Fruit fly (Drosophila melanogaster): Measurements from ENCODE around the gene CG17078.

The CG17078 gene

DNA sequence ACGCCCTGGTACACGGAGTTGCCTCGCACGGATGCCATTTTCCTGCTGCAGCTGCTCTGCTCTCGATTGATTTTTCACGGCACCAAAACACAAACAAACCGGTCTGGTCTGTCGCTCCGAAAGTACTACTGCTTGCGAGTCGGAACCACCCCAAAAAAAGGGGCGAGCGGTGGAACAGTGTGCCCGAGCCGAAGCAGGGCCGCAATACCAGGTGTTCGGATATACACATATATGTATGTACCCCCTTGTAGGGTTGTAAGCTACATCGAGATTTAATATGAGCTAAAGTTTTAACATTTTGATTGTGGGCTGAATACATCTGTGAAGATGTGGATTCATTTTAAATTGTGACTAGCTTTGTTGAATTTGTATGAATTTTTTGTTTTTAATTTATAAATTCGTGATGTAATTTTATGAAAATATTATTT lies 7.6 kb upstream of the CG17078 start (continued):
- TF ChIP-seq fu2 (GFP tag; optimal IDR thresholded peaks at IDR 0.05): peak; percentile 21
- peak; percentile 36; the same call in 1 of the 2 replicates for TF ChIP-seq H2.0 (GFP tag; IDR thresholded peaks at IDR 0.05)
- peak; percentile 43 for TF ChIP-seq odd (GFP tag; optimal IDR thresholded peaks at IDR 0.05)
- no peak for TF ChIP-seq corto (GFP tag; optimal IDR thresholded peaks at IDR 0.05)
- TF ChIP-seq CG9932 (GFP tag; IDR thresholded peaks at IDR 0.05): peak; percentile 64

DNA sequence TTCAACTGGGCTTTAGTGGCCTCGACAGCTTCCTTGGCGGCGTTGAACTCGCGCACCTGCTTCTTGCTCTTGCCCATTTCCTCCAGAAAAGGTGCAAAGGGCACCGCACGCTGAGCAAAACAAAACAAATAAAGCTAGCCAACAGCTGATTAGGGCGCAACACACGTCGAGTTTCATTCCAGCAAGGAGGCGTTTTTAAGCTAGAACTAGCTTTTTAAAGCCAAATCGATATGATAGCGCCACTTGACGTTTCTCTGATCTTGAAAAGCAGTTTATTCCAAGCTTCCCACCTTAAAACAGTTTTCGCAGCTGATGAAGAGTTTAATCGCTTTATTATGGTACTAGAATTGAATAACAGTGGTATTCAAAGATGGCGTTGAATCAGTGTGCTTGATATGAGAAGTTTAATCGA lies 5.0 kb upstream of the CG17078 start, which contains the start of gene CG11601:
CG11601 (minus strand) TSS at position 199 of the 412 bp plus-strand sequence.
- TF ChIP-seq slbo (GFP tag; IDR thresholded peaks at IDR 0.05) (peak; percentile 57), vnd (GFP tag; IDR thresholded peaks at IDR 0.05; ENCODE audit: partially characterized antibody) (0 out of 3 replicates have a peak, but pooled peaks have one; percentile 19), CG11560 (tag; IDR thresholded peaks at IDR 0.05) (no peak), CG10321 (GFP tag; IDR thresholded peaks at IDR 0.05) (no peak), pnt (GFP tag; optimal IDR thresholded peaks at IDR 0.05) (peak; percentile 0), Doc2 (GFP tag; IDR thresholded peaks at IDR 0.05) (0 out of 2 replicates have a peak, but pooled peaks have one; percentile 25), ac (GFP tag; optimal IDR thresholded peaks at IDR 0.05) (no peak), gcm (GFP tag; optimal IDR thresholded peaks at IDR 0.05) (no peak), Nf-YC (tag; optimal IDR thresholded peaks at IDR 0.05) (peak; percentile 23), B-H1 (GFP tag; IDR thresholded peaks at IDR 0.05) (no peak), CG32532 (GFP tag; IDR thresholded peaks at IDR 0.05) (0 out of 2 replicates have a peak, but pooled peaks have one; percentile 37), jigr1 (GFP tag; IDR thresholded peaks at IDR 0.05) (no peak), fd64A (GFP tag; optimal IDR thresholded peaks at IDR 0.05) (no peak), Ets97D (GFP tag; optimal IDR thresholded peaks at IDR 0.05) (peak; percentile 53), CG17912 (GFP tag; optimal IDR thresholded peaks at IDR 0.05) (no peak), CG43689 (GFP tag; IDR thresholded peaks at IDR 0.05) (no peak), CG10366 (GFP tag; IDR thresholded peaks at IDR 0.05) (peak; percentile 33; the same call in 1 of the 2 replicates), pfk (GFP tag; optimal IDR thresholded peaks at IDR 0.05) (no peak), esg (GFP tag; conservative IDR thresholded peaks at IDR 0.05) (no peak), gsb-n (tag; optimal IDR thresholded peaks at IDR 0.05) (no peak), dmrt11E (tag; optimal IDR thresholded peaks at IDR 0.05) (peak; percentile 1), Xrp1 (GFP tag; IDR thresholded peaks at IDR 0.05) (peak; percentile 52; the same call in 1 of the 2 replicates), yki (optimal IDR thresholded peaks at IDR 0.05) (no peak), CG4328 (GFP tag; optimal IDR thresholded peaks at IDR 0.05) (no peak), emc (GFP tag; optimal IDR thresholded peaks at IDR 0.05) (peak; percentile 16), az2 (GFP tag; optimal IDR thresholded peaks at IDR 0.05) (no peak), Sox102F (GFP tag; optimal IDR thresholded peaks at IDR 0.05) (no peak), pho (GFP tag; optimal IDR thresholded peaks at IDR 0.05) (peak; percentile 59), NK7.1 (GFP tag; optimal IDR thresholded peaks at IDR 0.05) (no peak), ab (GFP tag; optimal IDR thresholded peaks at IDR 0.05) (no peak), Oaz (GFP tag; IDR thresholded peaks at IDR 0.05) (0 out of 2 replicates have a peak, but pooled peaks have one; percentile 15), CG13287 (GFP tag; IDR thresholded peaks at IDR 0.05; ENCODE audit: partially characterized antibody) (peak; percentile 63), Trl (optimal IDR thresholded peaks at IDR 0.05) (no peak), Trl (GFP tag; optimal IDR thresholded peaks at IDR 0.05) (peak; percentile 5), disco-r (GFP tag; optimal IDR thresholded peaks at IDR 0.05) (no peak), crol (GFP tag; IDR thresholded peaks at IDR 0.05) (no peak), Spps (tag; optimal IDR thresholded peaks at IDR 0.05) (no peak), D (optimal IDR thresholded peaks at IDR 0.05) (no peak), D (GFP tag; optimal IDR thresholded peaks at IDR 0.05) (no peak), trh (GFP tag; optimal IDR thresholded peaks at IDR 0.05) (no peak), CG11247 (GFP tag; IDR thresholded peaks at IDR 0.05) (peak; percentile 18; the same call in 1 of the 2 replicates), Sry-β (GFP tag; optimal IDR thresholded peaks at IDR 0.05) (peak; percentile 88), sqz (GFP tag; optimal IDR thresholded peaks at IDR 0.05) (no peak), CG10267 (tag; optimal IDR thresholded peaks at IDR 0.05) (no peak), Dll (GFP tag; IDR thresholded peaks at IDR 0.05; ENCODE audit: partially characterized antibody) (no peak), sens (GFP tag) (peak; percentile 75)
